Fruit fly (Drosophila melanogaster): ENCODE data around the gene CG33285.

Gene CG33285

DNA sequence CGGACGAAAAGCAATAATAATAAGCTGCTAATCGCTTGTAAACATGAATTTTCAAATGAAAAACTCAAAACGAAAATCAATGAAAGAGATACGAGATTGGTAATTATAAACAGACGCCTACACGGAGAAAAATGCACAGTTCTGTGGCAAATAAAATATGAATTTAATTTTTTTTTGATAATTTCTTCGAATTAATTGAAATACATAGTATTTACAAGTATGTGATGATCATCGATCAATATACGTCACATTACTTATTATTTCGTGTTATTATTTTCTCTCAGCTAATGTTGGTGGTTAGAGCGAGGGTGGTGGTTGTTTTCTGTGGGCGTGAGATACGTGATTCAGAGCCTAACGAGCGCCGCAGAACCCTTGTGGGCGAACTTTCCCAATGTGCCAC is 35.0 kb downstream of the CG33285 start (continued):
- no peak for TF ChIP-seq wek (GFP tag; optimal IDR thresholded peaks at IDR 0.05)
- TF ChIP-seq CG4617 (GFP tag; optimal IDR thresholded peaks at IDR 0.05; ENCODE audit: borderline replicate concordance) = peak; percentile 0
- TF ChIP-seq odd (GFP tag; optimal IDR thresholded peaks at IDR 0.05) = peak; percentile 27
- TF ChIP-seq slbo (GFP tag; IDR thresholded peaks at IDR 0.05) = peak; percentile 75
- TF ChIP-seq ewg (GFP tag; optimal IDR thresholded peaks at IDR 0.05) = peak; percentile 58
- TF ChIP-seq kah (GFP tag; optimal IDR thresholded peaks at IDR 0.05) = peak; percentile 54
- 0 out of 2 replicates have a peak, but pooled peaks have one; percentile 13 for TF ChIP-seq CG11247 (GFP tag; IDR thresholded peaks at IDR 0.05)
- TF ChIP-seq CG11456 (GFP tag; IDR thresholded peaks at IDR 0.05) = peak; percentile 33; the same call in 1 of the 3 replicates
- peak; percentile 61 for TF ChIP-seq CG5180 (GFP tag; optimal IDR thresholded peaks at IDR 0.05)
- no peak for TF ChIP-seq bbx (GFP tag; IDR thresholded peaks at IDR 0.05; ENCODE audit: partially characterized antibody)
- no peak for TF ChIP-seq corto (GFP tag; optimal IDR thresholded peaks at IDR 0.05)
- TF ChIP-seq ken (GFP tag; IDR thresholded peaks at IDR 0.05) = no peak; the same call in 2 of the 3 replicates
- TF ChIP-seq CG1603 (tag; optimal IDR thresholded peaks at IDR 0.05) = peak; percentile 62
- TF ChIP-seq HLHmδ (GFP tag; optimal IDR thresholded peaks at IDR 0.05) = no peak
- peak; percentile 62 for TF ChIP-seq CG18764 (GFP tag; optimal IDR thresholded peaks at IDR 0.05)
- peak; percentile 51 for TF ChIP-seq zf30C (GFP tag; optimal IDR thresholded peaks at IDR 0.05)
- peak; percentile 35; the same call in 1 of the 2 replicates for TF ChIP-seq Taf1 (GFP tag; IDR thresholded peaks at IDR 0.05)
- no peak for TF ChIP-seq CG11085 (GFP tag; IDR thresholded peaks at IDR 0.05)
- no peak for TF ChIP-seq schlank (tag; optimal IDR thresholded peaks at IDR 0.05)
- TF ChIP-seq ham (GFP tag; IDR thresholded peaks at IDR 0.05) = no peak
- peak; percentile 77 for TF ChIP-seq CG34422 (GFP tag; IDR thresholded peaks at IDR 0.05)
- TF ChIP-seq CG10209 (GFP tag; optimal IDR thresholded peaks at IDR 0.05) = peak; percentile 66
- TF ChIP-seq Elba2 (GFP tag; optimal IDR thresholded peaks at IDR 0.05) = no peak
- no peak for TF ChIP-seq aop (GFP tag; IDR thresholded peaks at IDR 0.05)
- TF ChIP-seq CG3847 (GFP tag; IDR thresholded peaks at IDR 0.05) = peak; percentile 37
- peak; percentile 88 for TF ChIP-seq ttk (GFP tag; IDR thresholded peaks at IDR 0.05)
- TF ChIP-seq CoRest (tag; optimal IDR thresholded peaks at IDR 0.05) = peak; percentile 75
- no peak for TF ChIP-seq bigmax (GFP tag; optimal IDR thresholded peaks at IDR 0.05)
- no peak for TF ChIP-seq CG10274 (GFP tag; optimal IDR thresholded peaks at IDR 0.05)
- peak; percentile 72 for TF ChIP-seq CG12299 (tag; optimal IDR thresholded peaks at IDR 0.05)
- no peak for TF ChIP-seq Lpt (GFP tag; optimal IDR thresholded peaks at IDR 0.05)
- TF ChIP-seq CG11398 (GFP tag; optimal IDR thresholded peaks at IDR 0.05) = peak; percentile 18
- peak; percentile 63 for TF ChIP-seq nerfin-1 (tag; optimal IDR thresholded peaks at IDR 0.05)
- peak; percentile 0 for TF ChIP-seq pb (GFP tag; optimal IDR thresholded peaks at IDR 0.05)
- peak; percentile 19 for TF ChIP-seq shn (GFP tag; optimal IDR thresholded peaks at IDR 0.05)
- TF ChIP-seq CG17912 (GFP tag; optimal IDR thresholded peaks at IDR 0.05) = no peak
- TF ChIP-seq CG14441 (GFP tag; IDR thresholded peaks at IDR 0.05) = peak; percentile 80
- peak; percentile 72; the same call in 2 of the 3 replicates for TF ChIP-seq CG17361 (GFP tag; IDR thresholded peaks at IDR 0.05)
- no peak for TF ChIP-seq GATAe (GFP tag; conservative IDR thresholded peaks at IDR 0.05)
- TF ChIP-seq nerfin-2 (GFP tag; IDR thresholded peaks at IDR 0.05; ENCODE audit: partially characterized antibody) = no peak
- no peak for TF ChIP-seq Poxn (GFP tag; IDR thresholded peaks at IDR 0.05)
- TF ChIP-seq CG3838 (GFP tag; optimal IDR thresholded peaks at IDR 0.05) = peak; percentile 22
- TF ChIP-seq CG13287 (GFP tag; IDR thresholded peaks at IDR 0.05; ENCODE audit: partially characterized antibody) = no peak
- TF ChIP-seq CG10366 (GFP tag; IDR thresholded peaks at IDR 0.05) = peak; percentile 78
- peak; percentile 55 for TF ChIP-seq chm (GFP tag; IDR thresholded peaks at IDR 0.05)
- TF ChIP-seq CG10462 (GFP tag; optimal IDR thresholded peaks at IDR 0.05) = peak; percentile 52
- peak; percentile 56 for TF ChIP-seq CG8944 (GFP tag; optimal IDR thresholded peaks at IDR 0.05)
- no peak for TF ChIP-seq mld (GFP tag; IDR thresholded peaks at IDR 0.05; ENCODE audit: partially characterized antibody)
- peak in 1 of 3 experiments; percentile 53 for TF ChIP-seq Stat92E (GFP tag; optimal IDR thresholded peaks at IDR 0.05)
- TF ChIP-seq sob (GFP tag; IDR thresholded peaks at IDR 0.05) = peak; percentile 71
- TF ChIP-seq CG14667 (GFP tag; IDR thresholded peaks at IDR 0.05) = no peak

Data from whole organism, embryonic.